Worm (Caenorhabditis elegans) whole organism, early embryonic: ENCODE measurements around the gene cdc-50.B.

Experiments used
- B0310.2 ChIP-seq: sonication (generic microtip); optimal IDR thresholded peaks from 2 replicates; lab custom pipeline; 2016; ENCODE audit warnings: mild to moderate bottlenecking, missing genetic modification characterization, missing compliant biosample characterization
- F13C5.2 ChIP-seq: sonication (generic microtip); optimal IDR thresholded peaks from 2 replicates; lab custom pipeline; 2017; ENCODE audit warnings: mild to moderate bottlenecking, missing genetic modification characterization, inconsistent platforms, missing compliant biosample characterization
- aly-1 ChIP-seq: sonication (generic microtip); optimal IDR thresholded peaks from 2 replicates; lab custom pipeline; 2016; ENCODE audit warnings: missing genetic modification characterization, missing compliant biosample characterization
- ama-1 ChIP-seq: fragments of 150-350 bp; optimal IDR thresholded peaks from 2 replicates; lab custom pipeline; 2014
- ceh-13 ChIP-seq: fragments of 200-800 bp; sonication (Bioruptor generic); optimal IDR thresholded peaks from 2 replicates; lab custom pipeline; 2018; ENCODE audit warnings: mild to moderate bottlenecking, missing genetic modification characterization, missing compliant biosample characterization
- ceh-36 ChIP-seq: sonication (generic microtip); optimal IDR thresholded peaks from 2 replicates; lab custom pipeline; 2016; ENCODE audit warnings: missing genetic modification characterization, inconsistent platforms, missing compliant biosample characterization
- ets-7 ChIP-seq: sonication (generic microtip); optimal IDR thresholded peaks from 2 replicates; lab custom pipeline; 2016; ENCODE audit warnings: missing genotype, missing genetic modification characterization, missing compliant biosample characterization
- flt-1 ChIP-seq: fragments of 200-800 bp; sonication (Bioruptor generic); IDR thresholded peaks from 2 replicates; pipeline ENCODE4 v1.3.6; 2022; ENCODE audit warnings: missing genetic modification characterization, missing compliant biosample characterization
- hmbx-1 ChIP-seq: sonication (generic microtip); optimal IDR thresholded peaks from 2 replicates; lab custom pipeline; 2016; ENCODE audit warnings: mild to moderate bottlenecking, missing genetic modification characterization, missing compliant biosample characterization
- hmg-4 ChIP-seq: fragments of 200-800 bp; sonication (Bioruptor generic); optimal IDR thresholded peaks from 2 replicates; lab custom pipeline; 2018; ENCODE audit warnings: mild to moderate bottlenecking, missing genetic modification characterization, missing compliant biosample characterization
- hnd-1 ChIP-seq: sonication (generic microtip); optimal IDR thresholded peaks from 2 replicates; lab custom pipeline; 2016; ENCODE audit warnings: missing genetic modification characterization, missing compliant biosample characterization
- pes-1 ChIP-seq: fragments of 200-800 bp; sonication (Bioruptor generic); IDR thresholded peaks from 2 replicates; pipeline ENCODE4 v1.3.6; 2022; ENCODE audit warnings: missing genetic modification reagents, missing genetic modification characterization, missing compliant biosample characterization
- scrt-1 ChIP-seq: fragments of 200-800 bp; sonication (Bioruptor generic); IDR thresholded peaks from 2 replicates; pipeline ENCODE4 v1.3.6; 2022; ENCODE audit warnings: missing genetic modification characterization, missing compliant biosample characterization
- sea-1 ChIP-seq: fragments of 200-800 bp; sonication (Bioruptor generic); conservative IDR thresholded peaks from 2 replicates; pipeline ENCODE4 v1.3.6; 2022; ENCODE audit warnings: missing genetic modification characterization, missing compliant biosample characterization
- tbx-11 ChIP-seq: fragments of 200-800 bp; sonication (Bioruptor generic); IDR thresholded peaks from 2 replicates; pipeline ENCODE4 v1.3.6; 2022; ENCODE audit warnings: missing genetic modification characterization, missing compliant biosample characterization
- tbx-37 ChIP-seq: fragments of 200-800 bp; sonication (Bioruptor generic); conservative IDR thresholded peaks from 2 replicates; pipeline ENCODE4 v1.3.6; 2022; ENCODE audit warnings: missing genetic modification reagents, missing genetic modification characterization, missing compliant biosample characterization
- tra-4 ChIP-seq: sonication (generic microtip); optimal IDR thresholded peaks from 2 replicates; lab custom pipeline; 2017; ENCODE audit warnings: missing genetic modification characterization, missing compliant biosample characterization

The cdc-50.B gene

ce11 chrIV:8729636-8730035, 35.0 kb upstream of the cdc-50.B start:
- TF ChIP-seq ceh-36 (no peak), B0310.2 (tag; lab: Kevin White, UChicago) (no peak), aly-1 (tag; lab: Kevin White, UChicago) (no peak), F13C5.2 (no peak), hnd-1 (tag; lab: Kevin White, UChicago) (no peak), sea-1 (GFP tag; lab: Robert Waterston, UW) (no peak), tbx-11 (GFP tag; lab: Robert Waterston, UW) (no peak), ama-1 (lab: Kevin White, UChicago) (no peak), hmg-4 (no peak), ceh-13 (GFP tag; lab: Kevin White, UChicago) (no peak), tra-4 (tag; lab: Kevin White, UChicago) (no peak), pes-1 (no peak), ets-7 (tag; lab: Kevin White, UChicago) (no peak), flt-1 (GFP tag; lab: Robert Waterston, UW) (no peak), tbx-37 (no peak), scrt-1 (GFP tag; lab: Robert Waterston, UW) (no peak), hmbx-1 (no peak)

DNA sequence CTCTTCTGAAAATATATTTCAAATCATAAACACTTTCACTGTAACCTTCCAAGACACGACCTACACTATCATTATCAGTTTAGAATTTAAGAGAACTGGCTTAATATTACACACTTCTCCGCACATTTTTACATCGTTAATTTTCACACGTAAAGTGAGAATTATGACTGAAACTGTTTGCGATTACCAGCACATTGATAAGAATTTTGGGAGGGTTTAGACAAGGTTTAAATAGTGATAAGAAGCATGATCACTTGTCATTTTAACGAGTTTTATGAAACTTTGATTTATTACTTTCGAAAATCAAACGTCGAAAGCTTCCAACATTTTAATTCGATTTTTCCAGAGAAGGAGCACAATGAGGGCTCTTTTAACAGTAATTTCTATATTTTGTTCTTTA, 34.2 kb upstream of the cdc-50.B start, which contains the start of gene F21D5.3:
Gene F21D5.3, plus strand, starts transcription at position 347 of the 400 bp plus-strand sequence.
- no peak for TF ChIP-seq hnd-1 (tag; lab: Kevin White, UChicago)
- no peak for TF ChIP-seq tbx-37
- no peak for TF ChIP-seq ama-1 (lab: Kevin White, UChicago)
- TF ChIP-seq scrt-1 (GFP tag; lab: Robert Waterston, UW) = no peak
- TF ChIP-seq ets-7 (tag; lab: Kevin White, UChicago) = no peak
- TF ChIP-seq ceh-13 (GFP tag; lab: Kevin White, UChicago) = no peak

DNA sequence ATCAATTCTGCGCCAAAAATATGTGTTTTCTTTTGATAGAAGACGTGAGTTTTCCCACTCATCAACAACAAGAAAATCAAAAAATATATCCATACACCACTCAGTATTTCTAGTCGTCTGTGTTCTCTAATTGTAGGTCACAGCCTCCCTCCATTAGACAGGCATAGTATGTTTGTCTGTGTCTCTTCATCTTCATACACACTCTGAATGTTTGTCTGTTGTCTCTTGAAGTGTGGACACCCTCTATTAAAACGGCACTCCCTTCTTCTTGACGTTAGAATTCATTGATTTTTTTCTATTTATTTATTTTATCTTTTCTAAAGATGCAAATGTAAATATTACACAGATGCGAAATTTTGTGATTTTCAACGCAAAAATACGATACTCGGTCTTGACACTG, 27.3 kb upstream of the cdc-50.B start:
- TF ChIP-seq ets-7 (tag; lab: Kevin White, UChicago) = no peak
- no peak for TF ChIP-seq hmbx-1
- no peak for TF ChIP-seq hnd-1 (tag; lab: Kevin White, UChicago)
- TF ChIP-seq tra-4 (tag; lab: Kevin White, UChicago) = no peak
- TF ChIP-seq sea-1 (GFP tag; lab: Robert Waterston, UW) = no peak
- TF ChIP-seq scrt-1 (GFP tag; lab: Robert Waterston, UW) = no peak
- no peak for TF ChIP-seq hmg-4
- TF ChIP-seq tbx-11 (GFP tag; lab: Robert Waterston, UW) = no peak
- TF ChIP-seq ceh-36 = no peak

- TF ChIP-seq ceh-13 (GFP tag; lab: Kevin White, UChicago) = no peak
- TF ChIP-seq B0310.2 (tag; lab: Kevin White, UChicago) = no peak
- TF ChIP-seq pes-1 = no peak
- no peak for TF ChIP-seq hnd-1 (tag; lab: Kevin White, UChicago)
- no peak for TF ChIP-seq tbx-11 (GFP tag; lab: Robert Waterston, UW)
- no peak for TF ChIP-seq hmbx-1
- TF ChIP-seq aly-1 (tag; lab: Kevin White, UChicago) = no peak
- no peak for TF ChIP-seq tra-4 (tag; lab: Kevin White, UChicago)
- TF ChIP-seq sea-1 (GFP tag; lab: Robert Waterston, UW) = no peak
- TF ChIP-seq ama-1 (lab: Kevin White, UChicago) = no peak
- no peak for TF ChIP-seq hmg-4
- TF ChIP-seq tbx-37 = no peak
- no peak for TF ChIP-seq ceh-36
- TF ChIP-seq ets-7 (tag; lab: Kevin White, UChicago) = no peak
- no peak for TF ChIP-seq scrt-1 (GFP tag; lab: Robert Waterston, UW)
- no peak for TF ChIP-seq flt-1 (GFP tag; lab: Robert Waterston, UW)
- TF ChIP-seq F13C5.2 = no peak
These were observed 26.9 kb upstream of the cdc-50.B start, which contains the start of gene F21D5.4 for ce11 chrIV:8737787-8738186. Gene F21D5.4, plus strand, starts transcription at chrIV:8738087.

ce11 chrIV:8739294-8739693, 25.4 kb upstream of the cdc-50.B start, which contains the start of gene F21D5.5:
Gene F21D5.5, minus strand, starts transcription at chrIV:8739394.
- no peak for TF ChIP-seq flt-1 (GFP tag; lab: Robert Waterston, UW)
- no peak for TF ChIP-seq hmbx-1
- TF ChIP-seq tbx-11 (GFP tag; lab: Robert Waterston, UW) = no peak
- TF ChIP-seq ama-1 (lab: Kevin White, UChicago) = no peak
- no peak for TF ChIP-seq sea-1 (GFP tag; lab: Robert Waterston, UW)
- TF ChIP-seq F13C5.2 = no peak
- TF ChIP-seq tbx-37 = no peak
- TF ChIP-seq hmg-4 = no peak
- no peak for TF ChIP-seq B0310.2 (tag; lab: Kevin White, UChicago)
- TF ChIP-seq tra-4 (tag; lab: Kevin White, UChicago) = no peak
- TF ChIP-seq pes-1 = no peak

ce11 chrIV:8739926-8740325, 24.7 kb upstream of the cdc-50.B start, which contains the start of gene mrps-33:
Gene mrps-33, minus strand, starts transcription at chrIV:8740026.
- no peak for TF ChIP-seq pes-1
- no peak for TF ChIP-seq scrt-1 (GFP tag; lab: Robert Waterston, UW)
- TF ChIP-seq tbx-37 = no peak
- no peak for TF ChIP-seq flt-1 (GFP tag; lab: Robert Waterston, UW)
- no peak for TF ChIP-seq hmg-4
- TF ChIP-seq hnd-1 (tag; lab: Kevin White, UChicago) = no peak
- no peak for TF ChIP-seq aly-1 (tag; lab: Kevin White, UChicago)

DNA sequence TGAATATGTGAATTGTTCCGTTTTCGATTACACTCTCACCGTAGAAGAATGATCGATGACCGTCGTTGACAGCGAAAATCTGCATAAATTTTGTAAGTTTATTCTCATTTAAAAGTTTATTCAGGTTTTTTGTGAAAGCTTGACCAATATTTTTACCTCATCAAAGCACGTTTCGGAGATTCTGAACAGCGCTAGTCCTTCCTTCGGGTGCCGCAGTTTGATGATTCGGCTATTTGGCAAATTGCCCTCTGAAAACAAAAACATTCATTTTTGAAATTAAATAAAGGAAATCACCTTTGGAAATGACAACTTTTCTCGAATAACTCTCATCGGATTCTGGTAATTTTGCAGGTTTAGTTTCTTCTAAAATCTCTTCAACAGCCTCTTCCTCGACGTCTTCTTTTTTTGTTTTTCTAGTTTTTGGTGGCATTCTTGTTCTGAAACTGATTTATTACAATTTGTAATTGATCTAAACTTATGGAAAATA, 23.7 kb upstream of the cdc-50.B start, which contains the start of gene F21D5.6:
Gene F21D5.6, minus strand, starts transcription at position 437 of the 487 bp plus-strand sequence.
- no peak for TF ChIP-seq ama-1 (lab: Kevin White, UChicago)
- no peak for TF ChIP-seq ceh-36
- TF ChIP-seq pes-1 = no peak
- TF ChIP-seq hnd-1 (tag; lab: Kevin White, UChicago) = no peak
